Fruit fly (Drosophila melanogaster): ENCODE data around the gene ncd.

ncd gene

dm6 chr3R:29761569-29761968, 45.4 kb downstream of the ncd start (continued):
- TF ChIP-seq Lim3 (GFP tag; IDR thresholded peaks at IDR 0.05) (no peak), Deaf1 (tag; optimal IDR thresholded peaks at IDR 0.05) (no peak), CG7786 (GFP tag; optimal IDR thresholded peaks at IDR 0.05) (no peak), MTF-1 (GFP tag; optimal IDR thresholded peaks at IDR 0.05; ENCODE audit: borderline replicate concordance) (no peak), CG15514 (GFP tag; optimal IDR thresholded peaks at IDR 0.05) (no peak), CG10543 (GFP tag; optimal IDR thresholded peaks at IDR 0.05) (no peak), CG3407 (GFP tag; optimal IDR thresholded peaks at IDR 0.05) (no peak), CG11723 (GFP tag; optimal IDR thresholded peaks at IDR 0.05) (no peak), pzg (GFP tag; optimal IDR thresholded peaks at IDR 0.05) (no peak), CG12104 (GFP tag; optimal IDR thresholded peaks at IDR 0.05) (no peak), Rfx (GFP tag; IDR thresholded peaks at IDR 0.05) (peak; percentile 25; the same call in 1 of the 2 replicates), fru (optimal IDR thresholded peaks at IDR 0.05) (no peak), wdn (GFP tag; IDR thresholded peaks at IDR 0.05) (no peak), mirr (GFP tag; optimal IDR thresholded peaks at IDR 0.05) (no peak), trem (tag; optimal IDR thresholded peaks at IDR 0.05) (no peak), mld (GFP tag; IDR thresholded peaks at IDR 0.05; ENCODE audit: partially characterized antibody) (no peak), kay (GFP tag; optimal IDR thresholded peaks at IDR 0.05) (peak; percentile 40), slbo (GFP tag; IDR thresholded peaks at IDR 0.05) (peak; percentile 47; the same call in 1 of the 2 replicates), Taf1 (GFP tag; IDR thresholded peaks at IDR 0.05) (no peak), Oaz (GFP tag; IDR thresholded peaks at IDR 0.05) (no peak), row (GFP tag; IDR thresholded peaks at IDR 0.05) (peak; percentile 55; the same call in 2 of the 3 replicates), Eip74EF (GFP tag; optimal IDR thresholded peaks at IDR 0.05) (no peak), CG15269 (tag; optimal IDR thresholded peaks at IDR 0.05) (no peak), dmrt99B (tag; optimal IDR thresholded peaks at IDR 0.05) (no peak), CG10366 (GFP tag; IDR thresholded peaks at IDR 0.05) (peak; percentile 7; the same call in 1 of the 2 replicates), CG4328 (GFP tag; optimal IDR thresholded peaks at IDR 0.05) (no peak), Ets65A (GFP tag) (no peak), NfI (GFP tag; optimal IDR thresholded peaks at IDR 0.05) (no peak), CG11696 (GFP tag; IDR thresholded peaks at IDR 0.05) (no peak), CG9932 (GFP tag; IDR thresholded peaks at IDR 0.05) (peak; percentile 45), CG18619 (GFP tag; optimal IDR thresholded peaks at IDR 0.05) (no peak), CG16779 (GFP tag; IDR thresholded peaks at IDR 0.05) (no peak), CG10209 (GFP tag; optimal IDR thresholded peaks at IDR 0.05) (no peak), Dip3 (GFP tag; optimal IDR thresholded peaks at IDR 0.05) (no peak), Ada2b (GFP tag; IDR thresholded peaks at IDR 0.05) (no peak), CG12744 (GFP tag; optimal IDR thresholded peaks at IDR 0.05) (no peak), chinmo (GFP tag; IDR thresholded peaks at IDR 0.05; ENCODE audit: partially characterized antibody) (no peak), bigmax (GFP tag; optimal IDR thresholded peaks at IDR 0.05) (no peak), z (GFP tag; IDR thresholded peaks at IDR 0.05) (no peak), MBD-R2 (GFP tag; IDR thresholded peaks at IDR 0.05) (peak; percentile 16; the same call in 1 of the 2 replicates), CG10321 (GFP tag; IDR thresholded peaks at IDR 0.05) (no peak), amos (GFP tag; IDR thresholded peaks at IDR 0.05; ENCODE audit: partially characterized antibody) (no peak), sens (GFP tag) (no peak), Ssrp (tag; optimal IDR thresholded peaks at IDR 0.05) (no peak), kah (GFP tag; optimal IDR thresholded peaks at IDR 0.05) (no peak), Meics (GFP tag; optimal IDR thresholded peaks at IDR 0.05) (no peak), CG12071 (GFP tag; optimal IDR thresholded peaks at IDR 0.05) (no peak), Drgx (GFP tag; IDR thresholded peaks at IDR 0.05) (no peak)

Measured in whole organism, embryonic.